Worm (Caenorhabditis elegans) whole organism, L1 larva: ENCODE results near the gene srg-31.

Source experiments
- C16A3.4 ChIP-seq: fragments of 150-350 bp; optimal IDR thresholded peaks from 2 replicates; lab custom pipeline; 2014; ENCODE audit warnings: missing biosample characterization, missing genetic modification characterization
- aha-1 ChIP-seq: fragments of 150-350 bp; optimal IDR thresholded peaks from 2 replicates; lab custom pipeline; 2014; ENCODE audit warnings: missing biosample characterization, missing genetic modification characterization
- alr-1 ChIP-seq: fragments of 200-800 bp; sonication (Bioruptor generic); optimal IDR thresholded peaks from 2 replicates; lab custom pipeline; 2018; ENCODE audit warnings: borderline replicate concordance, mild to moderate bottlenecking, missing genetic modification characterization, missing compliant biosample characterization
- ceh-8 ChIP-seq: fragments of 200-800 bp; sonication (Bioruptor generic); optimal IDR thresholded peaks from 2 replicates; lab custom pipeline; 2018; ENCODE audit warnings: mild to moderate bottlenecking, missing genetic modification characterization, moderate library complexity, missing compliant biosample characterization
- ceh-82 ChIP-seq, 3 experiments: fragments of 150-350 bp in 1 of 3; sonication (generic microtip) in 2 of 3; optimal IDR thresholded peaks; 2 replicates each; lab custom pipeline; 2014 to 2017; ENCODE audit warnings: missing biosample characterization in 3 of 3, missing genetic modification characterization in 3 of 3
- elt-3 ChIP-seq, 6 experiments: fragments of 150-350 bp in 1 of 6; sonication (generic microtip); optimal IDR thresholded peaks; 2 replicates each; lab custom pipeline; 2017 to 2018; ENCODE audit warnings: missing biosample characterization in 6 of 6, missing genetic modification characterization in 6 of 6, inconsistent platforms in 1 of 6
- nhr-11 ChIP-seq: fragments of 150-350 bp; optimal IDR thresholded peaks from 2 replicates; lab custom pipeline; 2014; ENCODE audit warnings: missing biosample characterization, missing genetic modification characterization
- nhr-28 ChIP-seq: fragments of 150-350 bp; optimal IDR thresholded peaks from 2 replicates; lab custom pipeline; 2014; ENCODE audit warnings: missing biosample characterization, missing genetic modification characterization
- pax-3 ChIP-seq: fragments of 200-800 bp; sonication (Bioruptor generic); optimal IDR thresholded peaks from 2 replicates; lab custom pipeline; 2018; ENCODE audit warnings: mild to moderate bottlenecking, missing genetic modification characterization, moderate library complexity, missing compliant biosample characterization
- pqm-1 ChIP-seq: sonication (generic microtip); optimal IDR thresholded peaks from 3 replicates; lab custom pipeline; 2017; ENCODE audit warnings: missing biosample characterization, missing genetic modification characterization
- skn-1 ChIP-seq: fragments of 150-350 bp; optimal IDR thresholded peaks from 2 replicates; lab custom pipeline; 2014; ENCODE audit warnings: missing biosample characterization, missing genetic modification characterization
- snpc-4 ChIP-seq: fragments of 150-350 bp; optimal IDR thresholded peaks from 2 replicates; lab custom pipeline; 2014; ENCODE audit warnings: missing biosample characterization, missing genetic modification characterization
- sptf-1 ChIP-seq: fragments of 150-350 bp; optimal IDR thresholded peaks from 2 replicates; lab custom pipeline; 2014; ENCODE audit warnings: missing biosample characterization, missing genetic modification characterization
- unc-62 ChIP-seq: fragments of 150-350 bp; optimal IDR thresholded peaks from 2 replicates; lab custom pipeline; 2014; ENCODE audit warnings: missing biosample characterization, missing genetic modification reagents, missing genetic modification characterization

DNA sequence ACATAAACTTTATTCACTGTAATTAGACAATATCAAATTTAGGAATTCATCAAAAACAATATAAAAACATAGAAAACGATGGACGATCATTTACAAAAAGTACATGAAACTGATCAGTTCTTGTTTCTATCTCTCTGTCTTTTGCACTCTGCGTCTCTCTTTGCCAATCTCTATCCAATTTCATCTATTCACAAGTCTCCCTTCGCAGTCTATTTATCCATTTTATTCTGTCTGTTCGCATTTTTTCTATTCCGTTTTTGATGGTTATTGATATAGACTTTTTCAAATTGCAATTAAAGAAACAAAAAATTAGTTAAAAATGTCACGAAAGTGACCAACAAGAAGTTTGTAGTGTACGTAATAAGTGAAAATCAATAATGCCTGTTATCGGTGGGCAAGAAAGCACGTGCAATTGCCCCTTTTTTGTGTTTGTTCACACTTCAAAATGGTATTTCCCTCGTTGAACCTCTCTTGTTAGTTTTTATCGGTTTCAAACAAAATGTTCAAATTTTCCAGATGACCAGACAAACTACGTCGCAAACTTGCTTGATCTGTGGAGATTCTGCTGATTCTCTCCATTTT is 44.7 kb upstream of the srg-31 start, which contains the start of gene nhr-42:
- TF ChIP-seq C16A3.4 (tag; lab: Kevin White, UChicago) = no peak
- no peak for TF ChIP-seq sptf-1 (tag; lab: Kevin White, UChicago)
- no peak for TF ChIP-seq pax-3 (tag; lab: Kevin White, UChicago)
- no peak for TF ChIP-seq snpc-4 (tag; lab: Kevin White, UChicago)
- no peak for TF ChIP-seq nhr-28 (tag; lab: Kevin White, UChicago)
- TF ChIP-seq unc-62 (GFP tag; lab: Kevin White, UChicago) = no peak
- no peak for TF ChIP-seq nhr-11 (tag; lab: Kevin White, UChicago)
- TF ChIP-seq alr-1 (tag; lab: Kevin White, UChicago) = no peak
- TF ChIP-seq pqm-1 = no peak
- no peak for TF ChIP-seq aha-1
- no peak for TF ChIP-seq ceh-82 (tag; optimal IDR thresholded peaks at IDR 0.05; lab: Kevin White, UChicago)
- TF ChIP-seq ceh-8 (GFP tag; lab: Kevin White, UChicago) = no peak
- TF ChIP-seq elt-3 (tag; optimal IDR thresholded peaks at IDR 0.05; lab: Kevin White, UChicago) = peak in 2 of 6 experiments; percentile 4 to 35
- peak; percentile 2 for TF ChIP-seq skn-1 (tag; lab: Kevin White, UChicago)
